Fruit fly (Drosophila melanogaster): ENCODE data around the gene CG14647.
A peak's percentile ranks its signal among the peaks of the same experiment; 100 is the strongest.

The CG14647 gene

dm6 chr3R:4402884-4403705 is 2.8 kb downstream of the CG14647 start, which contains the start of gene lost:
lost (plus strand) TSS chr3R:4403076.
- peak; percentile 1 for TF ChIP-seq Sp1 (GFP tag; optimal IDR thresholded peaks at IDR 0.05)
- no peak for TF ChIP-seq GATAd (GFP tag; optimal IDR thresholded peaks at IDR 0.05)
- peak; percentile 68 for TF ChIP-seq Myc (optimal IDR thresholded peaks at IDR 0.05)
- TF ChIP-seq Rel (GFP tag; optimal IDR thresholded peaks at IDR 0.05), result no peak
- TF ChIP-seq Rel (tag; optimal IDR thresholded peaks at IDR 0.05), result peak; percentile 58
- TF ChIP-seq lola (GFP tag; optimal IDR thresholded peaks at IDR 0.05), result no peak
- no peak for TF ChIP-seq dl (GFP tag; optimal IDR thresholded peaks at IDR 0.05; ENCODE audit: insufficient read depth in 1 of 2, partially characterized antibody in 2 of 2)
- no peak for TF ChIP-seq Vsx2 (GFP tag; optimal IDR thresholded peaks at IDR 0.05; ENCODE audit: partially characterized antibody)
- TF ChIP-seq fru (GFP tag; optimal IDR thresholded peaks at IDR 0.05), result no peak
- peak; percentile 57 for TF ChIP-seq Dif (GFP tag; optimal IDR thresholded peaks at IDR 0.05; ENCODE audit: partially characterized antibody)
- peak; percentile 60 for TF ChIP-seq Hnf4 (GFP tag; optimal IDR thresholded peaks at IDR 0.05)
- TF ChIP-seq dsf (GFP tag; optimal IDR thresholded peaks at IDR 0.05; ENCODE audit: borderline replicate concordance), result peak; percentile 25
- TF ChIP-seq CrebA (GFP tag; optimal IDR thresholded peaks at IDR 0.05; ENCODE audit: borderline replicate concordance), result no peak
- no peak for TF ChIP-seq Hr78 (GFP tag; optimal IDR thresholded peaks at IDR 0.05)
- TF ChIP-seq Hr83 (GFP tag; optimal IDR thresholded peaks at IDR 0.05; ENCODE audit: poor library complexity, severe bottlenecking), result peak; percentile 66
- TF ChIP-seq woc (GFP tag; optimal IDR thresholded peaks at IDR 0.05), result peak; percentile 44
- TF ChIP-seq HLH106 (tag; optimal IDR thresholded peaks at IDR 0.05), result peak; percentile 29
- peak; percentile 43 for TF ChIP-seq rgr (GFP tag; optimal IDR thresholded peaks at IDR 0.05)
- TF ChIP-seq Abd-B (GFP tag; optimal IDR thresholded peaks at IDR 0.05), result no peak

dm6 chr3R:4403706-4404392 is 3.5 kb downstream of the CG14647 start:
- TF ChIP-seq sv (GFP tag; optimal IDR thresholded peaks at IDR 0.05) (no peak), CG32264 (GFP tag; optimal IDR thresholded peaks at IDR 0.05) (peak; percentile 23), Rel (GFP tag; optimal IDR thresholded peaks at IDR 0.05) (no peak), Rel (tag; optimal IDR thresholded peaks at IDR 0.05) (peak; percentile 32), foxo (GFP tag; optimal IDR thresholded peaks at IDR 0.05) (peak; percentile 21 to 76), Vsx2 (GFP tag; optimal IDR thresholded peaks at IDR 0.05; ENCODE audit: partially characterized antibody) (no peak), dl (GFP tag; optimal IDR thresholded peaks at IDR 0.05; ENCODE audit: insufficient read depth in 1 of 2, partially characterized antibody in 2 of 2) (peak in 1 of 2 experiments; percentile 51), CG9705 (GFP tag; optimal IDR thresholded peaks at IDR 0.05) (peak; percentile 19), Sp1 (GFP tag; optimal IDR thresholded peaks at IDR 0.05) (peak; percentile 38), HLH106 (tag; optimal IDR thresholded peaks at IDR 0.05) (peak; percentile 32), Jra (GFP tag; optimal IDR thresholded peaks at IDR 0.05) (peak; percentile 89), OdsH (GFP tag; optimal IDR thresholded peaks at IDR 0.05) (peak; percentile 46), fru (GFP tag; optimal IDR thresholded peaks at IDR 0.05) (peak; percentile 63), GATAd (GFP tag; optimal IDR thresholded peaks at IDR 0.05) (no peak), pan (optimal IDR thresholded peaks at IDR 0.05) (no peak), psq (GFP tag; optimal IDR thresholded peaks at IDR 0.05) (peak; percentile 35), Hnf4 (GFP tag; optimal IDR thresholded peaks at IDR 0.05) (peak; percentile 53), jim (GFP tag; optimal IDR thresholded peaks at IDR 0.05) (no peak), sage (GFP tag; optimal IDR thresholded peaks at IDR 0.05) (no peak), br (GFP tag; optimal IDR thresholded peaks at IDR 0.05) (peak; percentile 65), ey (GFP tag; optimal IDR thresholded peaks at IDR 0.05) (peak; percentile 40), rgr (GFP tag; optimal IDR thresholded peaks at IDR 0.05) (peak; percentile 71), CrebA (GFP tag; optimal IDR thresholded peaks at IDR 0.05; ENCODE audit: borderline replicate concordance) (no peak), Hr78 (GFP tag; optimal IDR thresholded peaks at IDR 0.05) (no peak), h (GFP tag; optimal IDR thresholded peaks at IDR 0.05) (peak; percentile 73), Myc (optimal IDR thresholded peaks at IDR 0.05) (no peak), tai (GFP tag; optimal IDR thresholded peaks at IDR 0.05) (no peak)

DNA sequence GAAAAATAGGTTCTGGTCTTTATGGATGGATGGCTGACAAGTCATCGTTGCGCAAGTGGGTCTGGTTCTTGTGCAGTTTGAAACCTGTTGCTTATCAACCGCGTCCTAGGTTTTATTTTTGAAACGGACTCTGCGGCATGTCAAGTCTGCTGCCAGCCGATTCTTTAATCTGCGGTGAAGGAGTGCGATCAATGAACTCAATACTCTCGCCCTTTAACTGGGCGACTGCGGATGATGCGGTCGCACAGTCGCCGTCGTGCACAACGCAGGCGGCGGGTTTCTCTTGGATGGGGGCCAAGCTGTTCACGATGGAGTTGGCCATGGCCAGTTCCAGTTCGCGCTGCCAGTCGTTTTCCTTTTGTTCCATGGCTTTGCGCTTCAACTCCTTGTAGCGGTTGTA is 7.0 kb downstream of the CG14647 start:
- TF ChIP-seq jim (GFP tag; optimal IDR thresholded peaks at IDR 0.05) (no peak), Vsx2 (GFP tag; optimal IDR thresholded peaks at IDR 0.05; ENCODE audit: partially characterized antibody) (no peak)

All from whole organism, wandering third instar larva.